Fruit fly (Drosophila melanogaster) whole organism, prepupa: ENCODE results near the gene CG31278.

Experiments
- CG8632 ChIP-seq: fragments of 200-800 bp; sonication (Bioruptor generic); optimal IDR thresholded peaks from 3 replicates; lab custom pipeline; 2016; ENCODE audit warnings: missing biosample characterization, missing genetic modification characterization
- Sox102F ChIP-seq: fragments of 200-800 bp; sonication (Bioruptor generic); optimal IDR thresholded peaks from 2 replicates; lab custom pipeline; 2016; ENCODE audit warnings: missing biosample characterization, mild to moderate bottlenecking, missing genetic modification characterization
- Sox14 ChIP-seq: fragments of 200-800 bp; sonication (Bioruptor generic); optimal IDR thresholded peaks from 3 replicates; lab custom pipeline; 2016; ENCODE audit warnings: missing biosample characterization, missing genetic modification characterization

dm6 chr3R:10687312-10687711 is 20.8 kb downstream of the CG31278 start:
- no peak for TF ChIP-seq CG8632 (GFP tag; lab: Kevin White, UChicago)
- no peak for TF ChIP-seq Sox102F (GFP tag; lab: Kevin White, UChicago)
- no peak for TF ChIP-seq Sox14 (GFP tag; lab: Kevin White, UChicago)
